Fruit fly (Drosophila melanogaster) whole organism, embryonic: ENCODE measurements around the gene CG45002.

Experiments
- Atf-2 ChIP-seq: fragments of 200-800 bp; sonication (Bioruptor generic); optimal IDR thresholded peaks from 2 replicates; lab custom pipeline; 2016; ENCODE audit warnings: missing biosample characterization, missing genetic modification characterization
- B-H2 ChIP-seq: fragments of 200-800 bp; sonication (Bioruptor generic); optimal IDR thresholded peaks from 2 replicates; lab custom pipeline; 2018; ENCODE audit warnings: missing biosample characterization, mild to moderate bottlenecking, missing genetic modification characterization
- CG10274 ChIP-seq: fragments of 200-800 bp; sonication (Bioruptor generic); optimal IDR thresholded peaks from 3 replicates; lab custom pipeline; 2017; ENCODE audit warnings: missing biosample characterization, mild to moderate bottlenecking, missing genetic modification characterization
- CG10979 ChIP-seq: fragments of 200-800 bp; sonication (Bioruptor generic); optimal IDR thresholded peaks from 2 replicates; lab custom pipeline; 2018; ENCODE audit warnings: missing biosample characterization, mild to moderate bottlenecking, missing genetic modification characterization, moderate library complexity
- CG11504 ChIP-seq: fragments of 200-800 bp; sonication (Bioruptor generic); optimal IDR thresholded peaks from 3 replicates; lab custom pipeline; 2019; ENCODE audit warnings: missing biosample characterization, mild to moderate bottlenecking, missing genetic modification characterization, moderate library complexity
- CG13894 ChIP-seq: fragments of 200-800 bp; sonication (Bioruptor generic); optimal IDR thresholded peaks from 3 replicates; lab custom pipeline; 2018; ENCODE audit warnings: missing biosample characterization, mild to moderate bottlenecking, missing genetic modification characterization, moderate library complexity
- CG15269 ChIP-seq: fragments of 200-800 bp; sonication (Bioruptor generic); optimal IDR thresholded peaks from 2 replicates; lab custom pipeline; 2018; ENCODE audit warnings: missing biosample characterization, mild to moderate bottlenecking, missing genetic modification characterization, moderate library complexity
- CG17359 ChIP-seq: fragments of 200-800 bp; sonication (Bioruptor generic); optimal IDR thresholded peaks from 3 replicates; lab custom pipeline; 2018; ENCODE audit warnings: missing biosample characterization, mild to moderate bottlenecking, missing genetic modification characterization, moderate library complexity
- CG17802 ChIP-seq: fragments of 200-800 bp; sonication (Bioruptor generic); optimal IDR thresholded peaks from 2 replicates; lab custom pipeline; 2018; ENCODE audit warnings: missing biosample characterization, mild to moderate bottlenecking, missing genetic modification characterization, moderate library complexity
- CG18262 ChIP-seq: fragments of 200-800 bp; optimal IDR thresholded peaks from 3 replicates; lab custom pipeline; 2019; ENCODE audit warnings: missing biosample characterization, mild to moderate bottlenecking, missing genetic modification characterization, moderate library complexity
- CG18764 ChIP-seq: fragments of 200-800 bp; sonication (Bioruptor generic); optimal IDR thresholded peaks from 3 replicates; lab custom pipeline; 2016; ENCODE audit warnings: missing biosample characterization, missing genetic modification characterization
- CG2889 ChIP-seq: fragments of 200-800 bp; sonication (Bioruptor generic); IDR thresholded peaks from 3 replicates; pipeline ENCODE4 v1.3.6; 2022; ENCODE audit warnings: missing biosample characterization, missing genetic modification characterization
- CG5180 ChIP-seq: fragments of 200-800 bp; sonication (Bioruptor generic); optimal IDR thresholded peaks from 3 replicates; lab custom pipeline; 2017; ENCODE audit warnings: missing biosample characterization, missing genetic modification characterization, mild to moderate bottlenecking, moderate library complexity, missing genetic modification reagents
- CG7839 ChIP-seq: fragments of 200-800 bp; sonication (Bioruptor generic); optimal IDR thresholded peaks from 3 replicates; lab custom pipeline; 2018; ENCODE audit warnings: missing biosample characterization, mild to moderate bottlenecking, missing genetic modification characterization, moderate library complexity
- CG9876 ChIP-seq: fragments of 200-800 bp; sonication (Bioruptor generic); optimal IDR thresholded peaks from 2 replicates; lab custom pipeline; 2016; ENCODE audit warnings: missing biosample characterization, missing genetic modification characterization
- CG9932 ChIP-seq: fragments of 200-800 bp; sonication (Bioruptor generic); IDR thresholded peaks from 2 replicates; pipeline ENCODE4 v1.3.6; 2022; ENCODE audit warnings: missing biosample characterization, missing genetic modification characterization
- Dref ChIP-seq: fragments of 200-800 bp; sonication (Bioruptor generic); IDR thresholded peaks from 2 replicates; pipeline ENCODE4 v1.3.6; 2022; ENCODE audit warnings: missing biosample characterization, missing genetic modification characterization
- Hmr ChIP-seq: fragments of 200-800 bp; sonication (Bioruptor generic); optimal IDR thresholded peaks from 3 replicates; lab custom pipeline; 2017; ENCODE audit warnings: mild to moderate bottlenecking, missing biosample characterization, missing genetic modification reagents, missing genetic modification characterization
- Hr51 ChIP-seq, 2 experiments: fragments of 200-800 bp; sonication (Bioruptor generic); optimal IDR thresholded peaks; 2 replicates in 1 of 2; 3 replicates in 1 of 2; lab custom pipeline; 2016 to 2018; ENCODE audit warnings: missing biosample characterization in 2 of 2, missing genetic modification characterization in 2 of 2, mild to moderate bottlenecking in 1 of 2, moderate library complexity in 1 of 2
- MTF-1 ChIP-seq: fragments of 200-800 bp; sonication (Bioruptor generic); optimal IDR thresholded peaks from 2 replicates; lab custom pipeline; 2018; ENCODE audit warnings: missing biosample characterization, mild to moderate bottlenecking, missing genetic modification characterization, borderline replicate concordance
- Med ChIP-seq: fragments of 200-800 bp; sonication (Bioruptor generic); peaks from one replicate; lab custom pipeline; 2016; ENCODE audit warnings: missing biosample characterization, missing genetic modification characterization, mild to moderate bottlenecking, inconsistent platforms, moderate library complexity
- NC2α ChIP-seq: fragments of 200-800 bp; sonication (Bioruptor generic); optimal IDR thresholded peaks from 2 replicates; lab custom pipeline; 2016; ENCODE audit warnings: missing biosample characterization, missing genetic modification characterization
- Scr ChIP-seq: fragments of 200-800 bp; sonication (Bioruptor generic); IDR thresholded peaks from 2 replicates; pipeline ENCODE4 v1.3.6; 2022; ENCODE audit warnings: missing biosample characterization, missing genetic modification characterization; ENCODE audit not compliant: partially characterized antibody
- Sox100B ChIP-seq: fragments of 200-800 bp; sonication (Bioruptor generic); optimal IDR thresholded peaks from 3 replicates; lab custom pipeline; 2018; ENCODE audit warnings: missing biosample characterization, mild to moderate bottlenecking, missing genetic modification characterization
- Ssrp ChIP-seq: fragments of 200-800 bp; sonication (Bioruptor generic); optimal IDR thresholded peaks from 2 replicates; lab custom pipeline; 2018; ENCODE audit warnings: missing biosample characterization, mild to moderate bottlenecking, missing genetic modification characterization, moderate library complexity
- Xrp1 ChIP-seq: fragments of 200-800 bp; sonication (Bioruptor generic); IDR thresholded peaks from 2 replicates; pipeline ENCODE4 v1.3.6; 2022; ENCODE audit warnings: missing biosample characterization, missing genetic modification characterization
- ara ChIP-seq: fragments of 200-800 bp; sonication (Bioruptor generic); IDR thresholded peaks from 2 replicates; pipeline ENCODE4 v1.3.6; 2022; ENCODE audit warnings: missing biosample characterization, missing genetic modification characterization
- ase ChIP-seq: fragments of 200-800 bp; sonication (Bioruptor generic); IDR thresholded peaks from 3 replicates; pipeline ENCODE4 v1.3.6; 2022; ENCODE audit warnings: missing biosample characterization, missing genetic modification characterization
- cato ChIP-seq: fragments of 200-800 bp; sonication (Bioruptor generic); optimal IDR thresholded peaks from 2 replicates; lab custom pipeline; 2016; ENCODE audit warnings: missing biosample characterization, missing genetic modification characterization, borderline replicate concordance
- chinmo ChIP-seq: fragments of 200-800 bp; sonication (Bioruptor generic); IDR thresholded peaks from 4 replicates; pipeline ENCODE4 v1.3.6; 2022; ENCODE audit warnings: missing biosample characterization, missing genetic modification characterization; ENCODE audit not compliant: partially characterized antibody
- danr ChIP-seq: fragments of 200-800 bp; sonication (Bioruptor generic); IDR thresholded peaks from 2 replicates; pipeline ENCODE4 v1.3.6; 2022; ENCODE audit warnings: missing biosample characterization, missing genetic modification characterization
- dmrt99B ChIP-seq: fragments of 200-800 bp; sonication (Bioruptor generic); optimal IDR thresholded peaks from 2 replicates; lab custom pipeline; 2018; ENCODE audit warnings: missing biosample characterization, mild to moderate bottlenecking, missing genetic modification characterization, moderate library complexity
- gem ChIP-seq: fragments of 200-800 bp; sonication (Bioruptor generic); optimal IDR thresholded peaks from 2 replicates; lab custom pipeline; 2019; ENCODE audit warnings: missing biosample characterization, mild to moderate bottlenecking, missing genetic modification characterization, moderate library complexity
- grau ChIP-seq: fragments of 200-800 bp; optimal IDR thresholded peaks from 3 replicates; lab custom pipeline; 2019; ENCODE audit warnings: missing biosample characterization, mild to moderate bottlenecking, missing genetic modification characterization, moderate library complexity
- her ChIP-seq: fragments of 200-800 bp; sonication (Bioruptor generic); optimal IDR thresholded peaks from 2 replicates; lab custom pipeline; 2016; ENCODE audit warnings: missing biosample characterization, missing genetic modification characterization
- insv ChIP-seq, 2 experiments: fragments of 200-800 bp; sonication (Bioruptor generic); optimal IDR thresholded peaks; 3 replicates each; lab custom pipeline; 2016 to 2018; ENCODE audit warnings: missing biosample characterization in 2 of 2, missing genetic modification characterization in 2 of 2
- lab ChIP-seq: fragments of 200-800 bp; sonication (Bioruptor generic); optimal IDR thresholded peaks from 3 replicates; lab custom pipeline; 2017; ENCODE audit warnings: missing biosample characterization, missing genetic modification characterization, mild to moderate bottlenecking, moderate library complexity, missing genetic modification reagents
- nau ChIP-seq: fragments of 200-800 bp; sonication (Bioruptor generic); optimal IDR thresholded peaks from 3 replicates; lab custom pipeline; 2017; ENCODE audit warnings: missing biosample characterization, mild to moderate bottlenecking, missing genetic modification characterization, missing genetic modification reagents
- phol ChIP-seq: fragments of 200-800 bp; sonication (Bioruptor generic); optimal IDR thresholded peaks from 3 replicates; lab custom pipeline; 2018; ENCODE audit warnings: missing biosample characterization, mild to moderate bottlenecking, missing genetic modification characterization, moderate library complexity
- pnt ChIP-seq: fragments of 200-800 bp; sonication (Bioruptor generic); optimal IDR thresholded peaks from 3 replicates; lab custom pipeline; 2016; ENCODE audit warnings: missing biosample characterization, missing genetic modification characterization
- sd ChIP-seq: fragments of 200-800 bp; sonication (Bioruptor generic); optimal IDR thresholded peaks from 3 replicates; lab custom pipeline; 2018; ENCODE audit warnings: missing biosample characterization, mild to moderate bottlenecking, missing genetic modification characterization, moderate library complexity
- sna ChIP-seq: fragments of 200-800 bp; sonication (Bioruptor generic); IDR thresholded peaks from 2 replicates; pipeline ENCODE4 v1.3.6; 2022; ENCODE audit warnings: missing biosample characterization, missing genetic modification characterization; ENCODE audit not compliant: partially characterized antibody
- stc ChIP-seq: fragments of 200-800 bp; sonication (Bioruptor generic); IDR thresholded peaks from 2 replicates; pipeline ENCODE4 v1.3.6; 2022; ENCODE audit warnings: missing biosample characterization, missing genetic modification characterization
- tin ChIP-seq: fragments of 200-800 bp; sonication (Bioruptor generic); optimal IDR thresholded peaks from 3 replicates; lab custom pipeline; 2016; ENCODE audit warnings: missing biosample characterization, missing genetic modification characterization
- toy ChIP-seq: fragments of 200-800 bp; sonication (Bioruptor generic); IDR thresholded peaks from 2 replicates; pipeline ENCODE4 v1.3.6; 2022; ENCODE audit warnings: missing biosample characterization, missing genetic modification characterization
- unpg ChIP-seq: fragments of 200-800 bp; sonication (Bioruptor generic); optimal IDR thresholded peaks from 3 replicates; lab custom pipeline; 2018; ENCODE audit warnings: missing biosample characterization, mild to moderate bottlenecking, missing genetic modification characterization, moderate library complexity
- usp ChIP-seq: fragments of >200 bp; optimal IDR thresholded peaks from 2 replicates; lab custom pipeline; 2017; ENCODE audit warnings: missing biosample characterization, missing genetic modification characterization
- yki ChIP-seq: fragments of >200 bp; optimal IDR thresholded peaks from 3 replicates; lab custom pipeline; 2018
- zf30C ChIP-seq: fragments of 200-800 bp; sonication (Bioruptor generic); optimal IDR thresholded peaks from 3 replicates; lab custom pipeline; 2018; ENCODE audit warnings: missing biosample characterization, mild to moderate bottlenecking, missing genetic modification characterization

Gene CG45002

dm6 chrX:17109673-17110072, 43.1 kb upstream of the CG45002 start:
- TF ChIP-seq chinmo (GFP tag; lab: Robert Waterston, UW) (0 out of 4 replicates have a peak, but pooled peaks have one; percentile 46), Atf-2 (GFP tag; lab: Kevin White, UChicago) (no peak), her (GFP tag; lab: Kevin White, UChicago) (no peak), Scr (no peak), CG10274 (no peak), pnt (no peak), Med (peak; percentile 54), sd (tag; lab: Kevin White, UChicago) (peak; percentile 26), Dref (GFP tag; lab: Robert Waterston, UW) (no peak), CG2889 (GFP tag; lab: Robert Waterston, UW) (no peak), lab (GFP tag; lab: Kevin White, UChicago) (peak; percentile 21), ara (GFP tag; lab: Robert Waterston, UW) (no peak), CG18764 (GFP tag; lab: Kevin White, UChicago) (no peak), CG9932 (no peak), MTF-1 (GFP tag; lab: Kevin White, UChicago) (no peak), CG5180 (GFP tag; lab: Kevin White, UChicago) (no peak), stc (no peak), toy (GFP tag; lab: Robert Waterston, UW) (no peak), usp (no peak), B-H2 (peak; percentile 4), sna (no peak), CG9876 (GFP tag; lab: Kevin White, UChicago) (no peak), CG17802 (tag; lab: Kevin White, UChicago) (no peak), cato (GFP tag; lab: Kevin White, UChicago) (no peak), NC2α (GFP tag; lab: Kevin White, UChicago) (no peak), yki (lab: Kevin White, UChicago) (no peak), phol (no peak), CG13894 (tag; lab: Kevin White, UChicago) (peak; percentile 32), Sox100B (GFP tag; lab: Kevin White, UChicago) (no peak)

- TF ChIP-seq insv (GFP tag; optimal IDR thresholded peaks at IDR 0.05; lab: Kevin White, UChicago), result peak in 1 of 2 experiments; percentile 82
- TF ChIP-seq CG11504 (tag; lab: Kevin White, UChicago), result peak; percentile 11
- TF ChIP-seq phol, result peak; percentile 11
- TF ChIP-seq Xrp1 (GFP tag; lab: Robert Waterston, UW), result 0 out of 2 replicates have a peak, but pooled peaks have one; percentile 17
- TF ChIP-seq gem (tag; lab: Kevin White, UChicago), result peak; percentile 43
- TF ChIP-seq nau (GFP tag; lab: Kevin White, UChicago), result no peak
- peak; percentile 21 for TF ChIP-seq grau
- TF ChIP-seq CG7839, result peak; percentile 6
- TF ChIP-seq unpg, result peak; percentile 6
- TF ChIP-seq dmrt99B (tag; lab: Kevin White, UChicago), result peak; percentile 11
- TF ChIP-seq CG17359 (tag; lab: Kevin White, UChicago), result peak; percentile 5
- peak; percentile 28 for TF ChIP-seq CG15269 (tag; lab: Kevin White, UChicago)
- no peak for TF ChIP-seq ase (GFP tag; lab: Robert Waterston, UW)
- TF ChIP-seq tin (GFP tag; lab: Kevin White, UChicago), result no peak
- TF ChIP-seq CG10979 (tag; lab: Kevin White, UChicago), result peak; percentile 1
- peak; percentile 12 for TF ChIP-seq Ssrp (tag; lab: Kevin White, UChicago)
- peak in 1 of 2 experiments; percentile 11 for TF ChIP-seq Hr51 (GFP tag; optimal IDR thresholded peaks at IDR 0.05; lab: Kevin White, UChicago)
- TF ChIP-seq Med, result peak; percentile 56
- TF ChIP-seq CG18262 (tag; lab: Kevin White, UChicago), result peak; percentile 10
- TF ChIP-seq Hmr (GFP tag; lab: Kevin White, UChicago), result no peak
- TF ChIP-seq zf30C, result peak; percentile 22
- TF ChIP-seq danr (GFP tag; lab: Robert Waterston, UW), result no peak
- TF ChIP-seq, all 482 proteins: peak for 17
These were observed 41.5 kb upstream of the CG45002 start for dm6 chrX:17108000-17108399.
